Worm (Caenorhabditis elegans) whole organism, L1 larva: Measurements from ENCODE around the gene snr-1.

Experiments used
- C04F5.9 ChIP-seq: sonication (generic microtip); optimal IDR thresholded peaks from 2 replicates; lab custom pipeline; 2016; ENCODE audit warnings: missing genetic modification characterization, missing compliant biosample characterization
- alr-1 ChIP-seq: fragments of 200-800 bp; sonication (Bioruptor generic); optimal IDR thresholded peaks from 2 replicates; lab custom pipeline; 2018; ENCODE audit warnings: borderline replicate concordance, mild to moderate bottlenecking, missing genetic modification characterization, missing compliant biosample characterization
- ama-1 ChIP-seq: fragments of 150-350 bp; optimal IDR thresholded peaks from 2 replicates; lab custom pipeline; 2014
- elt-2 ChIP-seq: sonication (generic microtip); optimal IDR thresholded peaks from 2 replicates; lab custom pipeline; 2016; ENCODE audit warnings: missing genetic modification characterization, mild to moderate bottlenecking, inconsistent platforms, missing compliant biosample characterization, missing genetic modification reagents
- fkh-4 ChIP-seq: sonication (generic microtip); optimal IDR thresholded peaks from 2 replicates; lab custom pipeline; 2016; ENCODE audit warnings: missing compliant biosample characterization, missing genetic modification characterization, borderline replicate concordance
- nhr-11 ChIP-seq: fragments of 150-350 bp; optimal IDR thresholded peaks from 2 replicates; lab custom pipeline; 2014; ENCODE audit warnings: missing biosample characterization, missing genetic modification characterization
- nhr-237 ChIP-seq: fragments of 150-350 bp; optimal IDR thresholded peaks from 2 replicates; lab custom pipeline; 2014; ENCODE audit warnings: missing biosample characterization, missing genetic modification characterization
- pax-3 ChIP-seq: fragments of 200-800 bp; sonication (Bioruptor generic); optimal IDR thresholded peaks from 2 replicates; lab custom pipeline; 2018; ENCODE audit warnings: mild to moderate bottlenecking, missing genetic modification characterization, moderate library complexity, missing compliant biosample characterization
- ztf-11 ChIP-seq, 2 experiments: sonication (generic microtip); optimal IDR thresholded peaks; 2 replicates each; lab custom pipeline; 2016 to 2017; ENCODE audit warnings: missing genetic modification characterization in 2 of 2, missing biosample characterization in 1 of 2, missing compliant biosample characterization in 1 of 2

DNA sequence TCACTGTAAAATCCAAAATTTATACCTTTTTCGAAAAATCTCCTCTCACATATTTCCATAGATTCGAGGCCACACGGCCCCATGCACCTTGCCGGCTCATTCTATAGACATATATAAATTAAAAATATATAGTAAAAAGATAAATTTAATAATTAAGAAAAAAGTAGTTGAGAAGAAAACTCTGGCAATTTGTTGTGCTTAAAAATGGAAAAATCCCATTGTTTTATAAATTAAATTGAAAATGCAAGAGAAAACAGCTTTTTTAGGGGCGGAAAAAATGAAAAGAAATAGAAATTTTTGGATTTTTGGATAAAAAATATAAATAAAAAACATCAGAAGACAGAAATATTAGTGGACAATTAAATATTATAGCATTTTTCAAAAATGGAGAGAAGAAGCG is 15.8 kb downstream of the snr-1 start, which contains the start of gene Y116A8C.30:
- TF ChIP-seq fkh-4 (no peak), nhr-237 (no peak), C04F5.9 (tag; lab: Kevin White, UChicago) (no peak), ztf-11 (tag; optimal IDR thresholded peaks at IDR 0.05; lab: Kevin White, UChicago) (no peak), ama-1 (lab: Kevin White, UChicago) (no peak), nhr-11 (tag; lab: Kevin White, UChicago) (no peak), elt-2 (tag; lab: Kevin White, UChicago) (no peak), pax-3 (tag; lab: Kevin White, UChicago) (no peak), alr-1 (tag; lab: Kevin White, UChicago) (no peak)
